Fruit fly (Drosophila melanogaster): ENCODE data around the gene MED10.

The MED10 gene

DNA sequence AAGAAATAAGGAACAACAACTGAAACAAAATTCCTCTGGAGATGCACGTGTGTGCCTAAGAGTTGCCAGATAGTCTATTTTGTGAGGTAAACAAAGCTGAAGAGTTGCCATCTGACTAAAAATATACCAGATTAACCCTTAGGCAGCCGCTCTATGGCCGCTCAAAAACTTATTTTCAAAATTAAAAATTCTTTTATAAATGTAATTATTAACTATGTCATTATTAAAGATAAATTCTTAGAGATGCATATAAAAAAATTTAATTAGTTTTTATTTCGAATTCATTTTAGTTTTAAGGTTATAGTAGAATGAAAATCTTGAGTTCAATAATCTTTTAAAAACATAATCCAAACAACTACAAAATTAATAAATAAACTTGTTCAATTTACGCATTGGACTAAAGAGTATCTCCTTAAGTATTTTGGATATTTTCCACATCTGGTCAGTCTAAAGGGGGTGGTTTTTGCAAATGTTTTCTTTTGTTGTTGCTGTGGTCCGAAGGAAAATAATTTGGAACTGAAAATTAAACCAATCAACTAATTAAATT is 3.2 kb upstream of the MED10 start, which contains the start of gene Tmx3 (continued):
- TF ChIP-seq CG3995 (GFP tag; optimal IDR thresholded peaks at IDR 0.05) (no peak), prd (optimal IDR thresholded peaks at IDR 0.05) (no peak), prd (GFP tag; IDR thresholded peaks at IDR 0.05) (peak; percentile 96), CG4328 (GFP tag; optimal IDR thresholded peaks at IDR 0.05) (peak; percentile 23), CG15514 (GFP tag; optimal IDR thresholded peaks at IDR 0.05) (peak; percentile 69), Ssrp (tag; optimal IDR thresholded peaks at IDR 0.05) (peak; percentile 92), Hey (tag; optimal IDR thresholded peaks at IDR 0.05) (no peak), Doc3 (GFP tag; IDR thresholded peaks at IDR 0.05; ENCODE audit: partially characterized antibody) (no peak), salm (tag; optimal IDR thresholded peaks at IDR 0.05) (no peak), CG11247 (GFP tag; IDR thresholded peaks at IDR 0.05) (peak; percentile 95), CHES-1-like (GFP tag; optimal IDR thresholded peaks at IDR 0.05) (peak; percentile 55), Hr51 (GFP tag; optimal IDR thresholded peaks at IDR 0.05) (peak; percentile 74 to 89), Dip3 (GFP tag; optimal IDR thresholded peaks at IDR 0.05) (peak; percentile 72), Pdp1 (GFP tag; optimal IDR thresholded peaks at IDR 0.05) (peak in 1 of 2 experiments; percentile 66), da (GFP tag; optimal IDR thresholded peaks at IDR 0.05) (no peak), CG31224 (GFP tag; IDR thresholded peaks at IDR 0.05) (peak; percentile 82), tap (tag; optimal IDR thresholded peaks at IDR 0.05) (peak; percentile 77), Hsf (GFP tag; optimal IDR thresholded peaks at IDR 0.05) (peak; percentile 70), Meics (GFP tag; optimal IDR thresholded peaks at IDR 0.05) (peak; percentile 88), HLHmδ (GFP tag; optimal IDR thresholded peaks at IDR 0.05) (no peak), Camta (GFP tag; optimal IDR thresholded peaks at IDR 0.05) (peak; percentile 20), nerfin-2 (GFP tag; IDR thresholded peaks at IDR 0.05; ENCODE audit: partially characterized antibody) (no peak), CG17912 (GFP tag; optimal IDR thresholded peaks at IDR 0.05) (no peak), GATAe (GFP tag; conservative IDR thresholded peaks at IDR 0.05) (peak; percentile 42), HLH54F (GFP tag; optimal IDR thresholded peaks at IDR 0.05) (peak; percentile 59), CG1024 (GFP tag; IDR thresholded peaks at IDR 0.05) (peak; percentile 88), H15 (GFP tag; IDR thresholded peaks at IDR 0.05) (peak; percentile 92), Hr39 (optimal IDR thresholded peaks at IDR 0.05) (no peak), CG12219 (GFP tag; optimal IDR thresholded peaks at IDR 0.05) (no peak), CG18619 (GFP tag; optimal IDR thresholded peaks at IDR 0.05) (peak; percentile 84), Lhr (GFP tag; optimal IDR thresholded peaks at IDR 0.05) (peak; percentile 83), CG31365 (tag; optimal IDR thresholded peaks at IDR 0.05) (no peak), CG4730 (GFP tag; IDR thresholded peaks at IDR 0.05) (peak; percentile 88), CG3281 (GFP tag; optimal IDR thresholded peaks at IDR 0.05) (peak; percentile 74), bsh (GFP tag; optimal IDR thresholded peaks at IDR 0.05) (peak in 1 of 2 experiments; percentile 90), sd (tag; optimal IDR thresholded peaks at IDR 0.05) (peak; percentile 85), Xrp1 (GFP tag; IDR thresholded peaks at IDR 0.05) (peak; percentile 90), zfh2 (GFP tag; optimal IDR thresholded peaks at IDR 0.05) (peak; percentile 74), Bteb2 (GFP tag; optimal IDR thresholded peaks at IDR 0.05) (peak; percentile 48), crc (GFP tag; optimal IDR thresholded peaks at IDR 0.05) (no peak), CG12942 (GFP tag; optimal IDR thresholded peaks at IDR 0.05) (peak; percentile 89), CG9876 (GFP tag; optimal IDR thresholded peaks at IDR 0.05) (no peak), Ada2b (GFP tag; IDR thresholded peaks at IDR 0.05) (peak; percentile 68), corto (GFP tag; optimal IDR thresholded peaks at IDR 0.05) (peak; percentile 62), Atf6 (GFP tag; IDR thresholded peaks at IDR 0.05) (peak; percentile 89), CG5245 (GFP tag; optimal IDR thresholded peaks at IDR 0.05) (peak; percentile 57), CG5180 (GFP tag; optimal IDR thresholded peaks at IDR 0.05) (peak; percentile 9), CG32767 (GFP tag; IDR thresholded peaks at IDR 0.05) (peak; percentile 83), grau (tag; optimal IDR thresholded peaks at IDR 0.05) (peak; percentile 91), insv (GFP tag; optimal IDR thresholded peaks at IDR 0.05) (peak in 1 of 2 experiments; percentile 58), CG33213 (GFP tag; optimal IDR thresholded peaks at IDR 0.05) (peak; percentile 41)

Measured in whole organism, embryonic.